Worm (Caenorhabditis elegans) whole organism, L1 larva: Measurements from ENCODE around the gene rab-3.

Experiments
- aly-2 ChIP-seq: fragments of 150-350 bp; optimal IDR thresholded peaks from 2 replicates; lab custom pipeline; 2014; ENCODE audit warnings: missing biosample characterization, missing genetic modification characterization
- ceh-8 ChIP-seq: fragments of 200-800 bp; sonication (Bioruptor generic); optimal IDR thresholded peaks from 2 replicates; lab custom pipeline; 2018; ENCODE audit warnings: mild to moderate bottlenecking, missing genetic modification characterization, moderate library complexity, missing compliant biosample characterization
- dsc-1 ChIP-seq: sonication (generic microtip); optimal IDR thresholded peaks from 2 replicates; lab custom pipeline; 2016; ENCODE audit warnings: mild to moderate bottlenecking, missing genetic modification characterization, missing compliant biosample characterization
- fkh-4 ChIP-seq: sonication (generic microtip); optimal IDR thresholded peaks from 2 replicates; lab custom pipeline; 2016; ENCODE audit warnings: missing compliant biosample characterization, missing genetic modification characterization, borderline replicate concordance
- hlh-4 ChIP-seq: sonication (generic microtip); optimal IDR thresholded peaks from 2 replicates; lab custom pipeline; 2016; ENCODE audit warnings: mild to moderate bottlenecking, missing genetic modification characterization, missing compliant biosample characterization
- jun-1 ChIP-seq: fragments of 150-350 bp; optimal IDR thresholded peaks from 2 replicates; lab custom pipeline; 2014; ENCODE audit warnings: missing biosample characterization, missing genetic modification reagents, missing genetic modification characterization
- lin-35 ChIP-seq, 2 experiments: fragments of 150-350 bp; optimal IDR thresholded peaks; 2 replicates each; lab custom pipeline; 2014; ENCODE audit warnings: missing biosample characterization in 2 of 2, missing genetic modification characterization in 2 of 2, missing genetic modification reagents in 2 of 2
- nhr-47 ChIP-seq: sonication (generic microtip); optimal IDR thresholded peaks from 2 replicates; lab custom pipeline; 2016; ENCODE audit warnings: mild to moderate bottlenecking, missing genetic modification characterization, moderate library complexity, missing compliant biosample characterization
- nhr-76 ChIP-seq: sonication (generic microtip); optimal IDR thresholded peaks from 2 replicates; lab custom pipeline; 2017; ENCODE audit warnings: missing biosample characterization, missing genetic modification characterization
- nhr-85 ChIP-seq: sonication (generic microtip); peaks from one replicate; lab custom pipeline; 2016; ENCODE audit warnings: missing genetic modification characterization, inconsistent platforms, missing compliant biosample characterization
- pag-3 ChIP-seq: sonication (generic microtip); optimal IDR thresholded peaks from 2 replicates; lab custom pipeline; 2017; ENCODE audit warnings: missing genetic modification characterization, mild to moderate bottlenecking, missing compliant biosample characterization, antibody characterized with exemption, borderline replicate concordance; ENCODE audit not compliant: insufficient read depth
- rnt-1 ChIP-seq: sonication (generic microtip); optimal IDR thresholded peaks from 2 replicates; lab custom pipeline; 2016; ENCODE audit warnings: mild to moderate bottlenecking, missing genetic modification characterization, moderate library complexity, missing compliant biosample characterization
- snpc-4 ChIP-seq: fragments of 150-350 bp; optimal IDR thresholded peaks from 2 replicates; lab custom pipeline; 2014; ENCODE audit warnings: missing biosample characterization, missing genetic modification characterization
- unc-62 ChIP-seq: fragments of 150-350 bp; optimal IDR thresholded peaks from 2 replicates; lab custom pipeline; 2014; ENCODE audit warnings: missing biosample characterization, missing genetic modification reagents, missing genetic modification characterization

DNA sequence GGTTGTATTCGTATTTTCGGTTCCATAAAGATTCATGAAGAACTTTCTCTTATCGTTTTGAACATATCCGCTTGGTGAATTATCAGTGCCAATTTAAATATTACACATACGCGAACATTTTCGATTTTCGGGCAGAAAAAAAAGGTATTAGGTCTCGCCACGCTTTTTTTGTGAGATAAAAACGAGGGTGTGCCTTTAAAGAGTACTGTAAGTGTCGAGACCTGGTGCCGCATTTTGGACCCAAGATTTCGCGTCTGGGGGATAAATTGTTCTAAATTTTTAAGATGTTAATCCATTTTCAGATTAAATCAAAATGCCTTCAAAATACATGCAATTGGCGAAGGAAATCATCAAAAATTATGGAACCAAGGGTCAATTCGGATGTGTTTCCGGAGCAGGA lies 33.8 kb downstream of the rab-3 start, which contains the start of gene C25H3.3:
- TF ChIP-seq aly-2 (no peak), fkh-4 (tag; lab: Kevin White, UChicago) (no peak), nhr-85 (tag; lab: Kevin White, UChicago) (no peak), lin-35 (GFP tag; optimal IDR thresholded peaks at IDR 0.05; lab: Kevin White, UChicago) (no peak), ceh-8 (no peak), hlh-4 (tag; lab: Kevin White, UChicago) (no peak), snpc-4 (tag; lab: Kevin White, UChicago) (no peak), dsc-1 (no peak), nhr-76 (no peak), unc-62 (GFP tag; lab: Kevin White, UChicago) (no peak), rnt-1 (tag; lab: Kevin White, UChicago) (no peak), nhr-47 (tag; lab: Kevin White, UChicago) (no peak), jun-1 (tag; lab: Kevin White, UChicago) (no peak), pag-3 (tag; lab: Kevin White, UChicago) (no peak)
